Fruit fly (Drosophila melanogaster) whole organism: ENCODE data around the gene CG42232.

Source experiments
- CG8478 ChIP-seq: fragments of >200 bp; optimal IDR thresholded peaks from 2 replicates; lab custom pipeline; 2018; ENCODE audit warnings: inconsistent platforms
- pan ChIP-seq: fragments of >200 bp; optimal IDR thresholded peaks from 2 replicates; lab custom pipeline; 2017
- psq ChIP-seq: fragments of >200 bp; optimal IDR thresholded peaks from 2 replicates; lab custom pipeline; 2017

DNA sequence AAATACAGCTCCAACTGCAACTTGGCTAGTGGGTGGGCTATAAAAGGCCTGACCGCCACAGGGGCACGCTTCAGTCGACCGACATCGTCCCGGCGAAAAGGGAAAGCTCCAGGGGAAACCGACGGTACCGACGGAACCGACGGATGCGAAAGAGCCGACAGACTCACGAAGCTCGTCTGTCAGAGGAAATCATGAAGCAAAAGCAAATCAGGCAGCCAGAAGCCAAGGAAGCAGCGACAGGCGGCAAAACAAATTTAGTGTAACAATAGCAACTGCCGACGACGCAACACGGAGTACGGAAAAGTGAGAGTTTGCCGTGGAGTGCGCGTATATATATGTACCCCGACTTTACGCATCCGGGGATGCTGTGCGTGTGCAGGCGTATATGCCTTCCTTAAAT, 7.6 kb upstream of the CG42232 start, which contains the start of gene Gyc89Db:
- no peak for TF ChIP-seq CG8478 (lab: Kevin White, UChicago)
- no peak for TF ChIP-seq psq (lab: Kevin White, UChicago)
- no peak for TF ChIP-seq pan (lab: Kevin White, UChicago)
